Fruit fly (Drosophila melanogaster) Kc167 (cell line): ENCODE results near the gene Rcd4.

Source experiments
- Myc ChIP-seq: fragments of >200 bp; optimal IDR thresholded peaks from 2 replicates; lab custom pipeline; 2017; ENCODE audit warnings: missing external identifiers
- h ChIP-seq: fragments of >200 bp; optimal IDR thresholded peaks from 3 replicates; lab custom pipeline; 2018; ENCODE audit warnings: missing external identifiers
- insv ChIP-seq: fragments of >200 bp; optimal IDR thresholded peaks from 3 replicates; lab custom pipeline; 2018; ENCODE audit warnings: missing external identifiers
- psq ChIP-seq: fragments of >200 bp; optimal IDR thresholded peaks from 2 replicates; lab custom pipeline; 2017; ENCODE audit warnings: missing external identifiers

DNA sequence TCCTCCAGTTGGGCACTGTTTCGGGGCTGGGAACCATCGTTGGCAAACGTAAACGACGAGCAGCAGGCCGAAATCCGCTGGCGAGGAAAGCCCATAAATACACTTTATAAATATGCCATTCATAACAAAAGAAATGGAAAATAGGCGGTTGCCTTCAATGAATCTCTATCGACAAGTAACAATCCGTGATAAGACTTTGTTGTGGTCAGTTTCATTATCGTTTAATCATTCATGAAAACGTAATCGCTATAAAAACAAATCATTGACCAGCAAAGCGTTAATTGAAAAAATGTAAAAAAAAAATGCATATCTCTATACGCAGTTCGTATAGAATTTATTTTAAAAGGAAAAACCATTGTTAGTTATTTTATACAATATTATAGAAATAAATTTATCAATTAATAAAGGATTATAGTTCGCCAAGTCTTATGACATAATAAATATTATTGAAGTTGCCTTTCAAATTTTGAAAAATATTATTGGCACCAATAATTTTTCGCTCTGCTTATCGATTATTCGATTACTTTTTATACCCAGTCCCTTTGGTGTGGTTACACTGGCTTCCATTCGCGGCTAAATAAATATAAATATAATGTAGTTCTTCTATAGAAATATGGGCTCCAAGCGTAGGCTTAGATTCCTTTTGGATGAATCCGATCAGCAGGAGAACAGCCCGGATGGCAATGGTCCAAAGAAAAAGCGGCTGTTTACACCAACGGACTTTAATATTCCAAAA lies 17.4 kb downstream of the Rcd4 start, which contains the start of gene CG31898:
- TF ChIP-seq insv (lab: Kevin White, UChicago) (no peak), h (no peak), Myc (no peak), psq (lab: Kevin White, UChicago) (no peak)
